Worm (Caenorhabditis elegans) whole organism, L1 larva: ENCODE results near the gene grl-5.

Experiments used
- alr-1 ChIP-seq: fragments of 200-800 bp; sonication (Bioruptor generic); optimal IDR thresholded peaks from 2 replicates; lab custom pipeline; 2018; ENCODE audit warnings: borderline replicate concordance, mild to moderate bottlenecking, missing genetic modification characterization, missing compliant biosample characterization
- ces-1 ChIP-seq: fragments of 150-350 bp; optimal IDR thresholded peaks from 2 replicates; lab custom pipeline; 2014; ENCODE audit warnings: missing biosample characterization, missing genetic modification reagents, missing genetic modification characterization
- dpl-1 ChIP-seq, 3 experiments: fragments of 150-350 bp in 2 of 3; sonication (generic microtip) in 1 of 3; optimal IDR thresholded peaks; 2 replicates each; lab custom pipeline; 2014 to 2017; ENCODE audit warnings: missing biosample characterization in 3 of 3, missing genetic modification characterization in 3 of 3, missing genetic modification reagents in 3 of 3
- fkh-10 ChIP-seq: sonication (generic microtip); optimal IDR thresholded peaks from 2 replicates; lab custom pipeline; 2017; ENCODE audit warnings: missing biosample characterization, missing genetic modification reagents, missing genetic modification characterization
- hlh-17 ChIP-seq: fragments of 200-800 bp; sonication (Bioruptor generic); optimal IDR thresholded peaks from 2 replicates; lab custom pipeline; 2018; ENCODE audit warnings: missing genetic modification characterization, mild to moderate bottlenecking, missing compliant biosample characterization, moderate library complexity, borderline replicate concordance
- hlh-4 ChIP-seq: sonication (generic microtip); optimal IDR thresholded peaks from 2 replicates; lab custom pipeline; 2016; ENCODE audit warnings: mild to moderate bottlenecking, missing genetic modification characterization, missing compliant biosample characterization
- hpl-2 ChIP-seq: fragments of 150-350 bp; optimal IDR thresholded peaks from 2 replicates; lab custom pipeline; 2014; ENCODE audit warnings: missing biosample characterization, missing genetic modification reagents, missing genetic modification characterization
- lsy-2 ChIP-seq, 2 experiments: fragments of 150-350 bp; optimal IDR thresholded peaks; 2 replicates each; lab custom pipeline; 2014; ENCODE audit warnings: missing biosample characterization in 2 of 2, missing genetic modification characterization in 2 of 2
- nhr-12 ChIP-seq: sonication (generic microtip); optimal IDR thresholded peaks from 2 replicates; lab custom pipeline; 2017; ENCODE audit warnings: missing biosample characterization, missing genetic modification characterization
- nhr-90 ChIP-seq: sonication (generic microtip); optimal IDR thresholded peaks from 2 replicates; lab custom pipeline; 2016; ENCODE audit warnings: mild to moderate bottlenecking, missing genetic modification characterization, missing compliant biosample characterization; ENCODE audit not compliant: poor library complexity
- skn-1 ChIP-seq: fragments of 150-350 bp; optimal IDR thresholded peaks from 2 replicates; lab custom pipeline; 2014; ENCODE audit warnings: missing biosample characterization, missing genetic modification characterization
- sup-37 ChIP-seq: fragments of 200-800 bp; sonication (Bioruptor generic); optimal IDR thresholded peaks from 2 replicates; lab custom pipeline; 2018; ENCODE audit warnings: mild to moderate bottlenecking, missing genetic modification characterization, missing compliant biosample characterization
- unc-130 ChIP-seq: fragments of 150-350 bp; optimal IDR thresholded peaks from 2 replicates; lab custom pipeline; 2017; ENCODE audit warnings: missing biosample characterization, missing genetic modification characterization, inconsistent platforms
- unc-62 ChIP-seq: fragments of 150-350 bp; optimal IDR thresholded peaks from 2 replicates; lab custom pipeline; 2014; ENCODE audit warnings: missing biosample characterization, missing genetic modification reagents, missing genetic modification characterization

DNA sequence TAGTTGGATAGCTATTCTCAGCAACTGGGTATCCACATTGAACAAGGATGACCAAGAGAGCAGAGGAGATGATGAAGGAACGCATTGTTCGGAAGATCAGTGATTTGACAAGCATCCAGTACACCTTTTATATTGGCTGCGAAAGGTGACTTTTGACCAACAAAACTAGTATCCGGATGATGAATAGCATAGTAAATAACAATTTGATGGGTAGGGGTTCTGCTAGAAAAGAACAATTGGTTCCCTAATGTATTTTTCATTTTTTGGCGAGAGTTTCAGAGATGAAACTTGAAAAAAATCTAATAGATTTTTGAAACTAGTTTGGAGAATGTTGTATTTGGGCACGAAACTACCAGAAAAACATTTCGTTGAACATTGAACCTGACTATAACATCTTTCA, 13.7 kb upstream of the grl-5 start, which contains the start of gene Y47D7A.11:
- TF ChIP-seq dpl-1 (GFP tag; optimal IDR thresholded peaks at IDR 0.05; lab: Kevin White, UChicago) (no peak), nhr-90 (tag; lab: Kevin White, UChicago) (no peak), skn-1 (tag; lab: Kevin White, UChicago) (no peak), hpl-2 (no peak), unc-130 (tag; lab: Kevin White, UChicago) (no peak), fkh-10 (GFP tag; lab: Kevin White, UChicago) (no peak), nhr-12 (tag; lab: Kevin White, UChicago) (no peak), alr-1 (no peak), unc-62 (GFP tag; lab: Kevin White, UChicago) (no peak), hlh-17 (no peak), hlh-4 (tag; lab: Kevin White, UChicago) (no peak), sup-37 (GFP tag; lab: Kevin White, UChicago) (no peak), lsy-2 (tag; optimal IDR thresholded peaks at IDR 0.05; lab: Kevin White, UChicago) (no peak), ces-1 (GFP tag; lab: Kevin White, UChicago) (no peak)
